Worm (Caenorhabditis elegans): Measurements from ENCODE around the gene ctg-2.

DNA sequence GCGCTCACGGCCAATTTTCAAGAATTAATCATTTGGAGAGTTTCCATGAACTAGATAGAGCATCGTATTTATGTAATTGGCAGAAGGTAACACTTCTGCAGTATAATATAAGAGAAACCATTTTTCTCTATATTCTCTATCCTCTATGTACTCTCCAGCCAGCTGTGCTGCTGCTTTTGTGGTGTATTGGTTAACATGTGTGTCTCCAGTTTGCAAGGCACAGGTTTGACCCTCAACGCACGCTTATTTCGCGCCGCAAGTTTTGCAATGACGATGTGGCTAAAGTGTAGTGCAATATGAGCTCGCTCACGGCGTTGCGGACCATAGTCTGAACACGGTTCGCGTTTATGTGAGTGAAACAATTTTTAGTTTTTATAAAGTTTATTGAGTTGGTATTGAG, 32.1 kb downstream of the ctg-2 start:
- TF ChIP-seq tbx-37 (GFP tag; conservative IDR thresholded peaks at IDR 0.05) (peak; percentile 82), ama-1 (optimal IDR thresholded peaks at IDR 0.05) (no peak), ets-7 (tag; optimal IDR thresholded peaks at IDR 0.05) (peak; percentile 74), hmg-4 (GFP tag; optimal IDR thresholded peaks at IDR 0.05) (peak; percentile 93)
